Worm (Caenorhabditis elegans): ENCODE measurements around the gene F07F6.2.

F07F6.2 gene

ce11 chrII:5391447-5391846 is 38.6 kb upstream of the F07F6.2 start:
- TF ChIP-seq mls-2 (tag; optimal IDR thresholded peaks at IDR 0.05) (no peak), nhr-237 (tag; optimal IDR thresholded peaks at IDR 0.05) (no peak), pha-4 (tag; optimal IDR thresholded peaks at IDR 0.05) (no peak), nhr-12 (tag; optimal IDR thresholded peaks at IDR 0.05) (no peak), nhr-2 (tag; optimal IDR thresholded peaks at IDR 0.05) (no peak), drap-1 (GFP tag; optimal IDR thresholded peaks at IDR 0.05) (no peak)

DNA sequence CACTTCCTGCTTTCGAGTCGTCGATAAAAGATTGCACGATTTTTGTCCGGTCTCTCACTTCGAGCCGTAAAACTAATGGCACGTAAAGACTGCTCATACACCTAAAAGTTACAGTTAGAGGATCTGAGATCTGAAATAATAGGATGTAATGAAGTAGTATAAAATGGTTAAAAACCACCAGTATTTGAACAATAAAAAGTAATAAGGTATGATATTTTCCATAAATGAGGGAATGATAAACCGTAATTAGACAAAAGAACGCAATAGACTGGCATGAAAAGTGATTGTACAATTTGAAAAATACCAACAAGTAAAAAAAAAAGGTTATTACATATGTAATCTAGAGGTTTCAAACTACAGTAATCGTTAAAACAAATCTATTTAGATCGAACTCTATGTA is 36.9 kb upstream of the F07F6.2 start, which contains the start of gene brap-2:
TSS of gene brap-2 (minus strand) at position 101 of the 400 bp plus-strand sequence.
- TF ChIP-seq cnd-1 (tag; optimal IDR thresholded peaks at IDR 0.05): no peak
- TF ChIP-seq snpc-4 (tag; optimal IDR thresholded peaks at IDR 0.05): no peak
- no peak for TF ChIP-seq nhr-237 (tag; optimal IDR thresholded peaks at IDR 0.05)
- no peak for TF ChIP-seq lin-32 (GFP tag; optimal IDR thresholded peaks at IDR 0.05)
- no peak for TF ChIP-seq flh-1 (GFP tag; optimal IDR thresholded peaks at IDR 0.05)

DNA sequence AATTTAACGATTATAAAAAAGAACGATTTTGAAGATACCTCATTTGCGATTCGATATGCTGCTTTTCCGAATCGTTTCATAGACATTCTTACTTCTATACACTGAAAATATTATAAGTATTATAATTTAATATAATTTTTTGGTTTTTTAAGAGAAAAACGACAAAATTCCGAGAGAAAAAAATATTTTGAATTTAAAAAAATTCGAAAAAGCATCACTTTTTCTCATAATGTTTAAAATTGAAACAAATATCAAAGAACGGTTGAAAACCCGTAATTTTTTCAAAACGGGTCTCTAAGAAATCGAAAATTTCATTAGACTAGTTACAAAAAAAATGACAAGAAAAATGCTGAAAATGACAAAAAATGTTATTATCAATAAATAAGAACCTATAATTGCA is 34.4 kb upstream of the F07F6.2 start, which contains the start of gene pink-1:
TSS of gene pink-1 (minus strand) at position 101 of the 400 bp plus-strand sequence.
- no peak for TF ChIP-seq ces-1 (GFP tag; optimal IDR thresholded peaks at IDR 0.05)

DNA sequence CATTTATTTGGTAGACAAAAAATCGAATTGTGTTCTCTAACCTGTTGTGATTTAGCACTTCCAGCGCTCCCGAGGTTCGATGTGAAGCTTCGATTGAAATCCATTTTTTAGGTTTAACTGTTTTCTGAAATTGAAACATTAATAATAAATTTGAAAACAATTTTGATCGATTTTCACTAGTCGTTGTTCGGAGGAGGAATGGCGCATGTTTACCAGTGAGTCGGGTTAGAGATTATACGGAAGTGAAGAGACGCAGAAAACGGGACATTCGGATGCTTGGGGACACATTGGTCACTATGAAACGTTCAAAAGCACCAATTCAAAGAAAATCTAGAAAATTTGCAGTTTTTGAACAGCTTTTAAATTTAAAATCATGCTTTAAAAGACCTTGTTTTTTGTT is 31.2 kb upstream of the F07F6.2 start, which contains the start of gene fbxl-3:
TSS of gene fbxl-3 (minus strand) at position 124 of the 400 bp plus-strand sequence.
- TF ChIP-seq lsy-2 (tag; optimal IDR thresholded peaks at IDR 0.05) (no peak), pha-4 (tag; optimal IDR thresholded peaks at IDR 0.05) (peak; percentile 65), snpc-4 (tag; optimal IDR thresholded peaks at IDR 0.05) (no peak)

- no peak for TF ChIP-seq nhr-2 (tag; optimal IDR thresholded peaks at IDR 0.05)
- no peak for TF ChIP-seq mab-5 (tag; optimal IDR thresholded peaks at IDR 0.05)
- TF ChIP-seq pha-4 (tag; optimal IDR thresholded peaks at IDR 0.05): no peak
- no peak for TF ChIP-seq ceh-83 (GFP tag; optimal IDR thresholded peaks at IDR 0.05)
- TF ChIP-seq unc-39 (tag; optimal IDR thresholded peaks at IDR 0.05): no peak
- peak; percentile 18 for TF ChIP-seq blmp-1 (tag; optimal IDR thresholded peaks at IDR 0.05)
- TF ChIP-seq ham-2 (GFP tag; optimal IDR thresholded peaks at IDR 0.05): peak; percentile 58
- peak; percentile 74 for TF ChIP-seq ces-1 (GFP tag; optimal IDR thresholded peaks at IDR 0.05)
- TF ChIP-seq nhr-28 (tag; optimal IDR thresholded peaks at IDR 0.05): no peak
- peak; percentile 74 for TF ChIP-seq M03D4.4 (tag; optimal IDR thresholded peaks at IDR 0.05)
- no peak for TF ChIP-seq flh-1 (GFP tag; optimal IDR thresholded peaks at IDR 0.05)
- no peak for TF ChIP-seq ztf-11 (tag; optimal IDR thresholded peaks at IDR 0.05)
- TF ChIP-seq sem-2 (GFP tag; optimal IDR thresholded peaks at IDR 0.05): peak; percentile 16
- no peak for TF ChIP-seq zip-8 (tag; optimal IDR thresholded peaks at IDR 0.05)
- TF ChIP-seq mep-1 (tag; optimal IDR thresholded peaks at IDR 0.05): peak; percentile 33
- TF ChIP-seq lin-32 (GFP tag; optimal IDR thresholded peaks at IDR 0.05): no peak
- TF ChIP-seq sptf-1 (tag; optimal IDR thresholded peaks at IDR 0.05): no peak
- no peak for TF ChIP-seq nhr-12 (tag; optimal IDR thresholded peaks at IDR 0.05)
- no peak for TF ChIP-seq unc-62 (GFP tag; optimal IDR thresholded peaks at IDR 0.05)
- no peak for TF ChIP-seq elt-3 (tag; optimal IDR thresholded peaks at IDR 0.05)
- peak; percentile 40 for TF ChIP-seq drap-1 (GFP tag; optimal IDR thresholded peaks at IDR 0.05)
- TF ChIP-seq ceh-39 (tag; optimal IDR thresholded peaks at IDR 0.05): no peak
- TF ChIP-seq nhr-237 (tag; optimal IDR thresholded peaks at IDR 0.05): peak; percentile 8
- peak; percentile 40 for TF ChIP-seq bed-3 (GFP tag; optimal IDR thresholded peaks at IDR 0.05)
- TF ChIP-seq elt-1 (tag; optimal IDR thresholded peaks at IDR 0.05; ENCODE audit: borderline replicate concordance, insufficient read depth): no peak
- TF ChIP-seq hlh-1 (tag; optimal IDR thresholded peaks at IDR 0.05): peak; percentile 52
- peak; percentile 86 for TF ChIP-seq ceh-43 (GFP tag; optimal IDR thresholded peaks at IDR 0.05)
- TF ChIP-seq lsy-2 (tag; optimal IDR thresholded peaks at IDR 0.05): peak; percentile 15
- TF ChIP-seq cnd-1 (tag; optimal IDR thresholded peaks at IDR 0.05): no peak
These were observed 30.8 kb upstream of the F07F6.2 start, which contains the start of gene mog-5 for ce11 chrII:5399201-5399600. Gene mog-5, plus strand, starts transcription at chrII:5399538.

DNA sequence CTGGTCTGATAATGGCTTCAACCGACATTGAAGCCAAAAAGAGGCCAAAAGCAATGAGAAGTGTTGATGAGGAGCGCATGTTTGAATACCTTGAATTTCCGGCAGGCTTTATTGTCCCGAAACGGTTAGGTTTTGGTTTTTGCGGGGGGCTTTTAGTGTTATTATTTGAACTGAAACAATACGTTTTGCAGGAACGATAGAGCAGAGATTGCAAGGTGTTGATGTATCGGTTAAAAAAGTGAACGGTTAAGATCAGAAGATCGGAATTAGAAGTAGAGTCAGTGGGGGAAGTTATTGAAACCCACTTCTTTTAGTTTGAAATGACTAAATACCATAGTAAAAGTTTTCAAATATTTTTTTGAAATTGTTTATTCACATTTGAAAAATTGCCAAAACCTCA is 22.5 kb upstream of the F07F6.2 start, which contains the start of gene clec-141:
TSS of gene clec-141 (minus strand) at position 101 of the 400 bp plus-strand sequence.
- TF ChIP-seq nhr-2 (tag; optimal IDR thresholded peaks at IDR 0.05) (no peak), nhr-28 (tag; optimal IDR thresholded peaks at IDR 0.05) (no peak), ces-1 (GFP tag; optimal IDR thresholded peaks at IDR 0.05) (no peak), unc-120 (tag; optimal IDR thresholded peaks at IDR 0.05; ENCODE audit: poor library complexity, severe bottlenecking) (no peak), ceh-39 (tag; optimal IDR thresholded peaks at IDR 0.05) (no peak), unc-62 (GFP tag; optimal IDR thresholded peaks at IDR 0.05) (no peak), sem-2 (GFP tag; optimal IDR thresholded peaks at IDR 0.05) (no peak), unc-39 (tag; optimal IDR thresholded peaks at IDR 0.05) (no peak), hlh-1 (tag; optimal IDR thresholded peaks at IDR 0.05) (no peak)
